Fruit fly (Drosophila melanogaster) whole organism, pupa: Measurements from ENCODE around the gene escl.

Experiments used
- CG12605 ChIP-seq: fragments of 200-800 bp; sonication (Bioruptor generic); IDR thresholded peaks from 2 replicates; pipeline ENCODE4 v1.3.6; 2022; ENCODE audit warnings: missing biosample characterization, missing genetic modification characterization
- CG13204 ChIP-seq: fragments of 200-800 bp; sonication (Bioruptor generic); optimal IDR thresholded peaks from 2 replicates; lab custom pipeline; 2018; ENCODE audit warnings: missing biosample characterization, mild to moderate bottlenecking, missing genetic modification characterization, moderate library complexity
- CG15710 ChIP-seq: fragments of 200-800 bp; sonication (Bioruptor generic); optimal IDR thresholded peaks from 2 replicates; lab custom pipeline; 2018; ENCODE audit warnings: missing biosample characterization, mild to moderate bottlenecking, missing genetic modification characterization, moderate library complexity
- CG8159 ChIP-seq: fragments of 200-800 bp; sonication (Bioruptor generic); optimal IDR thresholded peaks from 3 replicates; lab custom pipeline; 2018; ENCODE audit warnings: missing biosample characterization, mild to moderate bottlenecking, missing genetic modification characterization, moderate library complexity
- CG8301 ChIP-seq: fragments of 200-800 bp; sonication (Bioruptor generic); optimal IDR thresholded peaks from 2 replicates; lab custom pipeline; 2018; ENCODE audit warnings: missing biosample characterization, mild to moderate bottlenecking, missing genetic modification characterization
- CG9948 ChIP-seq: fragments of 200-800 bp; sonication (Bioruptor generic); optimal IDR thresholded peaks from 2 replicates; lab custom pipeline; 2018; ENCODE audit warnings: missing biosample characterization, mild to moderate bottlenecking, missing genetic modification characterization, moderate library complexity
- D1 ChIP-seq: fragments of 200-800 bp; sonication (Bioruptor generic); optimal IDR thresholded peaks from 2 replicates; lab custom pipeline; 2018; ENCODE audit warnings: missing biosample characterization, mild to moderate bottlenecking, missing genetic modification characterization, moderate library complexity
- Pif1B ChIP-seq: fragments of 200-800 bp; sonication (Bioruptor generic); optimal IDR thresholded peaks from 3 replicates; lab custom pipeline; 2016; ENCODE audit warnings: missing biosample characterization, missing genetic modification characterization
- fd96Ca ChIP-seq: fragments of 200-800 bp; sonication (Bioruptor generic); IDR thresholded peaks from 3 replicates; pipeline ENCODE4 v1.3.6; 2022; ENCODE audit warnings: missing biosample characterization, missing genetic modification characterization
- gl ChIP-seq: fragments of 200-800 bp; sonication (Bioruptor generic); optimal IDR thresholded peaks from 2 replicates; lab custom pipeline; 2018; ENCODE audit warnings: missing biosample characterization, mild to moderate bottlenecking, missing genetic modification characterization

dm6 chr2L:12002051-12002450, 11.3 kb downstream of the escl start, which contains the start of gene Hacd1:
- TF ChIP-seq CG13204 (GFP tag; lab: Kevin White, UChicago), result no peak
- TF ChIP-seq gl (tag; lab: Kevin White, UChicago), result no peak
- TF ChIP-seq CG8301 (tag; lab: Kevin White, UChicago), result no peak
- TF ChIP-seq D1 (tag; lab: Kevin White, UChicago), result no peak
- TF ChIP-seq CG8159, result no peak
- TF ChIP-seq fd96Ca (GFP tag; lab: Robert Waterston, UW), result no peak
- TF ChIP-seq CG15710 (tag; lab: Kevin White, UChicago), result no peak
- no peak for TF ChIP-seq CG12605 (GFP tag; lab: Robert Waterston, UW)
- TF ChIP-seq Pif1B (GFP tag; lab: Kevin White, UChicago), result no peak
- TF ChIP-seq CG9948 (tag; lab: Kevin White, UChicago), result no peak
